Fruit fly (Drosophila melanogaster): ENCODE measurements around the gene CG7049.

DNA sequence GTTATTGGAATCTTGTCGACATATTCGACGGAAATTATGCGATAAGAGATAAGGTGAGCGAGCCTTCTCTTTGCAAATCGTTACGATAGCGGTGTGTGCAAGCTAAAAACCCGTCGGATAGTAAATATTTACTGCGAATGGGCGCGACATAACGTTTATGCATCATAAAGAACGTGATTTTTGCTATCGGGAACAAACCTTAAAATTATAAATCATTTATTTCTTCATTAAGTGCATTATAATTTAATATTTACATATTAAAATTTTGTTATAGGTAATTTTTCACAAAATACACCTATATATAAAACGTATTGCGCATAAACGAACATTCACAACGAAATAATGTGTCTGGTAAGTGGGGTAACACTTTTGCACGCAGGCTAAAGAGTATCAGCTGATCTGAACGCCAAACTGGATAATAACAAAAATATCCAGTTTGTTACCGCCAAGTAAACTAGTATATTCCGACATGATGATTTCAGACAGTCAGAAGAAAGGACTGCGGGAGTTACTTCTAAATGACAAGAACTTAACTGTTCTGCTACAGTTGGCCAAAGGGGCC, 29.8 kb upstream of the CG7049 start, which contains the start of the genes Gk1 and CG13876:
- TF ChIP-seq CG10348 (GFP tag; IDR thresholded peaks at IDR 0.05) (peak; percentile 64; the same call in 1 of the 2 replicates), CG15710 (tag; optimal IDR thresholded peaks at IDR 0.05) (peak; percentile 98), EcR (GFP tag; optimal IDR thresholded peaks at IDR 0.05) (peak; percentile 59), CG8301 (tag; optimal IDR thresholded peaks at IDR 0.05) (peak; percentile 96)

Measured in whole organism, pupa.